Worm (Caenorhabditis elegans): ENCODE measurements around the gene ZK1086.2.

The ZK1086.2 gene

ce11 chrX:13793525-13793924 lies at the start of gene ZK1086.2:
Gene ZK1086.2, minus strand, starts transcription at chrX:13793625.
- TF ChIP-seq elt-1 (tag; optimal IDR thresholded peaks at IDR 0.05) (no peak), aly-2 (tag; optimal IDR thresholded peaks at IDR 0.05) (no peak), nhr-76 (tag; optimal IDR thresholded peaks at IDR 0.05) (no peak), nhr-43 (tag; optimal IDR thresholded peaks at IDR 0.05; ENCODE audit: poor library complexity, severe bottlenecking) (no peak), lin-39 (tag; optimal IDR thresholded peaks at IDR 0.05) (no peak), nhr-23 (tag; optimal IDR thresholded peaks at IDR 0.05) (no peak), pha-4 (tag; optimal IDR thresholded peaks at IDR 0.05) (no peak), ztf-4 (tag; optimal IDR thresholded peaks at IDR 0.05) (no peak), elt-2 (tag; optimal IDR thresholded peaks at IDR 0.05) (no peak)

- no peak for TF ChIP-seq snpc-4 (tag; optimal IDR thresholded peaks at IDR 0.05)
- peak; percentile 5 for TF ChIP-seq lin-39 (tag; optimal IDR thresholded peaks at IDR 0.05)
- no peak for TF ChIP-seq ztf-11 (tag; optimal IDR thresholded peaks at IDR 0.05)
- TF ChIP-seq tbx-2 (tag; optimal IDR thresholded peaks at IDR 0.05) = peak; percentile 42
- no peak for TF ChIP-seq nhr-12 (tag; optimal IDR thresholded peaks at IDR 0.05)
- TF ChIP-seq aly-2 (tag; optimal IDR thresholded peaks at IDR 0.05) = no peak
- TF ChIP-seq pqm-1 (tag; optimal IDR thresholded peaks at IDR 0.05) = no peak
Measured at ce11 chrX:13841277-13841676, 47.9 kb upstream of the ZK1086.2 start, which contains the start of gene M03B6.1. Gene M03B6.1, plus strand, starts transcription at chrX:13841610.

ce11 chrX:13840336-13840735 lies 46.9 kb upstream of the ZK1086.2 start:
- TF ChIP-seq nhr-25 (tag; optimal IDR thresholded peaks at IDR 0.05) (no peak), egl-27 (tag; optimal IDR thresholded peaks at IDR 0.05) (no peak), zag-1 (tag; optimal IDR thresholded peaks at IDR 0.05) (no peak), ztf-4 (tag; optimal IDR thresholded peaks at IDR 0.05) (no peak), fkh-2 (tag; optimal IDR thresholded peaks at IDR 0.05) (no peak), nfya-1 (tag; optimal IDR thresholded peaks at IDR 0.05; ENCODE audit: insufficient read depth) (no peak), egl-5 (tag; optimal IDR thresholded peaks at IDR 0.05) (no peak), lsy-12 (tag; optimal IDR thresholded peaks at IDR 0.05) (no peak), ceh-28 (tag; optimal IDR thresholded peaks at IDR 0.05) (no peak), ZK546.5 (tag; optimal IDR thresholded peaks at IDR 0.05) (no peak), nhr-12 (tag; optimal IDR thresholded peaks at IDR 0.05) (no peak), nhr-76 (tag; optimal IDR thresholded peaks at IDR 0.05) (no peak), eor-1 (tag; optimal IDR thresholded peaks at IDR 0.05) (no peak), fkh-10 (GFP tag; optimal IDR thresholded peaks at IDR 0.05) (no peak), elt-1 (tag; optimal IDR thresholded peaks at IDR 0.05) (no peak), pqm-1 (tag; optimal IDR thresholded peaks at IDR 0.05) (no peak), nhr-28 (tag; optimal IDR thresholded peaks at IDR 0.05) (no peak), ama-1 (optimal IDR thresholded peaks at IDR 0.05) (no peak), nhr-77 (tag; optimal IDR thresholded peaks at IDR 0.05) (no peak), ztf-11 (tag; optimal IDR thresholded peaks at IDR 0.05) (no peak)

DNA sequence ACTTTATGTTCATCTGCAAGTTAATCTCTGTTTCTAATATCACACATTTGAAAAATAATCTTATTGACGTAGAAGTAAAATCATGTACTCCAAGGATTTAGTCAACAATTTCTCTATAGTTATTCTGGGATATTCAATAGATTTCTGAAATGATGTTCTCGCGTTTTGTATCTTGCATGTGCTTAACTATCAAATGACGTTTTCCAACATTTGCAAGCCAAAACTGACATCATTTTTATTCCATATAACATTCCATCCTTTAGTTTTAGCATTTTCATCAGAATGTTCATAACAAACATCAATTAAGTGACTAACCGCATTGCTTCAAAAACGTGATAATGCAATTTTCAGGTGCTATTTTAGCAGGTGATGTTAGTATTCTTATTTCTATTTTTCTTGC lies 44.6 kb upstream of the ZK1086.2 start:
- TF ChIP-seq hmg-11 (tag; optimal IDR thresholded peaks at IDR 0.05) (no peak), lin-39 (tag; optimal IDR thresholded peaks at IDR 0.05) (no peak), lin-15B (tag; optimal IDR thresholded peaks at IDR 0.05) (no peak)

- no peak for TF ChIP-seq pqm-1 (tag; optimal IDR thresholded peaks at IDR 0.05)
- TF ChIP-seq aly-2 (tag; optimal IDR thresholded peaks at IDR 0.05) = no peak
- no peak for TF ChIP-seq eor-1 (tag; optimal IDR thresholded peaks at IDR 0.05)
- no peak for TF ChIP-seq fkh-10 (GFP tag; optimal IDR thresholded peaks at IDR 0.05)
- no peak for TF ChIP-seq nhr-237 (tag; optimal IDR thresholded peaks at IDR 0.05)
- no peak for TF ChIP-seq zag-1 (tag; optimal IDR thresholded peaks at IDR 0.05)
- no peak for TF ChIP-seq R02D3.7 (tag; optimal IDR thresholded peaks at IDR 0.05)
- no peak for TF ChIP-seq skn-1 (tag; optimal IDR thresholded peaks at IDR 0.05)
- TF ChIP-seq ceh-9 (tag; optimal IDR thresholded peaks at IDR 0.05) = no peak
- no peak for TF ChIP-seq ama-1 (optimal IDR thresholded peaks at IDR 0.05)
- TF ChIP-seq tbx-2 (tag; optimal IDR thresholded peaks at IDR 0.05) = no peak
- no peak for TF ChIP-seq nhr-12 (tag; optimal IDR thresholded peaks at IDR 0.05)
- TF ChIP-seq nhr-25 (tag; optimal IDR thresholded peaks at IDR 0.05) = no peak
- TF ChIP-seq mdl-1 (tag; optimal IDR thresholded peaks at IDR 0.05) = no peak
- TF ChIP-seq daf-12 (tag; optimal IDR thresholded peaks at IDR 0.05) = no peak
Measured at ce11 chrX:13834127-13834526, 40.7 kb upstream of the ZK1086.2 start, which contains the start of gene F19D8.2. Gene F19D8.2, plus strand, starts transcription at chrX:13834427.
